Worm (Caenorhabditis elegans): Measurements from ENCODE around the gene B0462.4.

DNA sequence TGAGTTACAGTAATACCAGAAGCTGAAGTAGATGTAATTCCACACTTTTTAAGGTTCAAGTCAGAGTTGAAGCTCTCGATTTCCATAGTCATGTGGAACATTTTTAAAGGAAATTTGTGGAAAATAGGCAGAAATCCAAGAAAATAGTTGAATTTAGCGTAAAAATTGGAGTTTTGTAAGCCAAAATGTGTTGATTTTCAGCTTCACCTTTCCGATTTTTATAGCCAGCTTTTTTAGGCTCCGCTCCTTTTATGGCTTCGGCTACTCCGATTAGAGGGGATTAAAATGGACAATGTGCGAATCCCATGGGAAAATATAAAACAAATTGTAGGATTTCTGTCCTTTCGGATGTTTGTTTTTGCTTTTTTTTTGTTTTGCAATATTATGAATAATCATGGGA, 37.3 kb upstream of the B0462.4 start, which contains the start of gene C08E8.6:
- TF ChIP-seq pqm-1 (tag; optimal IDR thresholded peaks at IDR 0.05) (no peak), nhr-232 (tag; optimal IDR thresholded peaks at IDR 0.05) (no peak), elt-2 (tag; optimal IDR thresholded peaks at IDR 0.05) (no peak), fax-1 (tag; optimal IDR thresholded peaks at IDR 0.05) (no peak), hlh-13 (GFP tag; optimal IDR thresholded peaks at IDR 0.05) (no peak), F13H6.1 (tag; optimal IDR thresholded peaks at IDR 0.05) (no peak), ceh-31 (tag; optimal IDR thresholded peaks at IDR 0.05) (no peak), dmd-4 (tag; optimal IDR thresholded peaks at IDR 0.05; ENCODE audit: borderline replicate concordance) (no peak), tbx-2 (tag; optimal IDR thresholded peaks at IDR 0.05) (no peak)
